Worm (Caenorhabditis elegans) whole organism, L4/young adult: Measurements from ENCODE around the gene M199.8.

Experiments used
- W03F9.2 ChIP-seq: fragments of 150-350 bp; optimal IDR thresholded peaks from 2 replicates; lab custom pipeline; 2014; ENCODE audit warnings: missing biosample characterization, missing genetic modification characterization
- dao-5 ChIP-seq: sonication (generic microtip); optimal IDR thresholded peaks from 2 replicates; lab custom pipeline; 2016; ENCODE audit warnings: missing genotype, missing genetic modification characterization, moderate library complexity, missing compliant biosample characterization
- him-1 ChIP-seq: sonication (generic microtip); optimal IDR thresholded peaks from 2 replicates; lab custom pipeline; 2016; ENCODE audit warnings: missing genotype, missing genetic modification reagents, missing genetic modification characterization, missing compliant biosample characterization

ce11 chrIV:15122882-15123281 lies 10.9 kb downstream of the M199.8 start, which contains the start of gene M199.7:
- TF ChIP-seq W03F9.2 (tag; lab: Kevin White, UChicago) (no peak), dao-5 (tag; lab: Kevin White, UChicago) (no peak), him-1 (tag; lab: Kevin White, UChicago) (no peak)
